Worm (Caenorhabditis elegans) whole organism, L4 larva: ENCODE data around the gene clec-62.

Experiments used
- F10B5.3 ChIP-seq: sonication (generic microtip); optimal IDR thresholded peaks from 2 replicates; lab custom pipeline; 2016; ENCODE audit warnings: mild to moderate bottlenecking, missing genetic modification characterization, missing compliant biosample characterization
- F26F4.8 ChIP-seq: fragments of 200-800 bp; sonication (Bioruptor generic); conservative IDR thresholded peaks from 2 replicates; pipeline ENCODE4 v1.3.6; 2022; ENCODE audit warnings: missing genetic modification characterization, missing compliant biosample characterization
- F49E8.2 ChIP-seq: sonication (generic microtip); optimal IDR thresholded peaks from 2 replicates; lab custom pipeline; 2016; ENCODE audit warnings: missing compliant biosample characterization, mild to moderate bottlenecking, missing genetic modification characterization, borderline replicate concordance
- R02D3.7 ChIP-seq: fragments of 150-350 bp; sonication (generic microtip); optimal IDR thresholded peaks from 3 replicates; lab custom pipeline; 2014; ENCODE audit warnings: missing biosample characterization, missing genetic modification characterization
- Y75B8A.6 ChIP-seq: fragments of 200-800 bp; sonication (Bioruptor generic); IDR thresholded peaks from 2 replicates; pipeline ENCODE4 v1.3.6; 2022; ENCODE audit warnings: missing genetic modification reagents, missing genetic modification characterization, missing compliant biosample characterization
- attf-4 ChIP-seq: sonication (generic microtip); optimal IDR thresholded peaks from 3 replicates; lab custom pipeline; 2017; ENCODE audit warnings: missing biosample characterization, missing genetic modification characterization
- ceh-20 ChIP-seq: fragments of 200-800 bp; sonication (Bioruptor generic); IDR thresholded peaks from 2 replicates; pipeline ENCODE4 v1.3.6; 2022; ENCODE audit warnings: missing genetic modification reagents, missing genetic modification characterization, missing compliant biosample characterization
- ceh-44 ChIP-seq: fragments of 200-800 bp; sonication (Bioruptor generic); IDR thresholded peaks from 2 replicates; pipeline ENCODE4 v1.3.6; 2022; ENCODE audit warnings: missing genetic modification reagents, missing genetic modification characterization, missing compliant biosample characterization
- daf-19 ChIP-seq: fragments of 200-800 bp; sonication (Bioruptor generic); conservative IDR thresholded peaks from 2 replicates; pipeline ENCODE4 v1.3.6; 2022; ENCODE audit warnings: missing genetic modification characterization, missing compliant biosample characterization
- daf-8 ChIP-seq: fragments of 200-800 bp; sonication (Bioruptor generic); IDR thresholded peaks from 2 replicates; pipeline ENCODE4 v1.3.6; 2022; ENCODE audit warnings: missing genetic modification characterization, missing compliant biosample characterization
- dmd-8 ChIP-seq: fragments of 200-800 bp; sonication (Bioruptor generic); IDR thresholded peaks from 2 replicates; pipeline ENCODE4 v1.3.6; 2022; ENCODE audit warnings: missing genetic modification characterization, missing compliant biosample characterization
- duxl-1 ChIP-seq: sonication (generic microtip); optimal IDR thresholded peaks from 2 replicates; lab custom pipeline; 2016; ENCODE audit warnings: mild to moderate bottlenecking, missing genetic modification characterization, moderate library complexity, missing compliant biosample characterization; ENCODE audit not compliant: poor library complexity
- dve-1 ChIP-seq: sonication (generic microtip); optimal IDR thresholded peaks from 2 replicates; lab custom pipeline; 2017; ENCODE audit warnings: antibody characterized with exemption, mild to moderate bottlenecking, missing genetic modification characterization, missing compliant biosample characterization; ENCODE audit not compliant: insufficient read depth
- fkh-10 ChIP-seq: fragments of 150-350 bp; optimal IDR thresholded peaks from 2 replicates; lab custom pipeline; 2014; ENCODE audit warnings: missing biosample characterization, missing genetic modification reagents, missing genetic modification characterization
- hlh-11 ChIP-seq: fragments of 200-800 bp; sonication (Bioruptor generic); optimal IDR thresholded peaks from 2 replicates; lab custom pipeline; 2018; ENCODE audit warnings: mild to moderate bottlenecking, missing genetic modification characterization, missing compliant biosample characterization
- hlh-30 ChIP-seq: sonication (generic microtip); optimal IDR thresholded peaks from 2 replicates; lab custom pipeline; 2017; ENCODE audit warnings: antibody characterized with exemption, mild to moderate bottlenecking, missing genetic modification characterization, missing compliant biosample characterization; ENCODE audit not compliant: insufficient read depth
- hmg-1.1 ChIP-seq: fragments of 200-800 bp; sonication (Bioruptor generic); IDR thresholded peaks from 2 replicates; pipeline ENCODE4 v1.3.6; 2022; ENCODE audit warnings: missing genetic modification reagents, missing genetic modification characterization, missing compliant biosample characterization
- jun-1 ChIP-seq: fragments of 150-350 bp; optimal IDR thresholded peaks from 2 replicates; lab custom pipeline; 2014; ENCODE audit warnings: missing biosample characterization, missing genetic modification reagents, missing genetic modification characterization
- lin-1 ChIP-seq: fragments of 200-800 bp; sonication (Bioruptor generic); IDR thresholded peaks from 2 replicates; pipeline ENCODE4 v1.3.6; 2022; ENCODE audit warnings: missing genetic modification reagents, missing genetic modification characterization, missing compliant biosample characterization
- lin-13 ChIP-seq: fragments of 150-350 bp; optimal IDR thresholded peaks from 2 replicates; lab custom pipeline; 2014; ENCODE audit warnings: missing biosample characterization, missing genetic modification reagents, missing genetic modification characterization
- lin-29 ChIP-seq: fragments of 200-800 bp; sonication (Bioruptor generic); IDR thresholded peaks from 2 replicates; pipeline ENCODE4 v1.3.6; 2022; ENCODE audit warnings: missing genetic modification reagents, missing genetic modification characterization, missing compliant biosample characterization
- lin-39 ChIP-seq: fragments of 150-350 bp; optimal IDR thresholded peaks from 2 replicates; lab custom pipeline; 2014; ENCODE audit warnings: missing biosample characterization, missing genetic modification reagents, missing genetic modification characterization
- lir-3 ChIP-seq: sonication (generic microtip); optimal IDR thresholded peaks from 2 replicates; lab custom pipeline; 2016; ENCODE audit warnings: mild to moderate bottlenecking, missing genetic modification characterization, missing compliant biosample characterization
- madf-5 ChIP-seq, 2 experiments: fragments of 200-800 bp; sonication (Bioruptor generic); IDR thresholded peaks; 2 replicates each; pipeline ENCODE4 v1.3.6; 2022; ENCODE audit warnings: missing compliant biosample characterization in 2 of 2, missing genetic modification characterization in 2 of 2
- madf-9 ChIP-seq: fragments of 200-800 bp; sonication (Bioruptor generic); conservative IDR thresholded peaks from 2 replicates; pipeline ENCODE4 v1.3.6; 2022; ENCODE audit warnings: missing genetic modification reagents, missing genetic modification characterization, missing compliant biosample characterization
- mdl-1 ChIP-seq, 2 experiments: fragments of 150-350 bp in 1 of 2; sonication (generic microtip) in 1 of 2; optimal IDR thresholded peaks; 2 replicates each; lab custom pipeline; 2014 to 2017; ENCODE audit warnings: missing biosample characterization in 2 of 2, missing genetic modification characterization in 2 of 2
- mep-1 ChIP-seq: fragments of 150-350 bp; sonication (generic microtip); optimal IDR thresholded peaks from 3 replicates; lab custom pipeline; 2014; ENCODE audit warnings: missing biosample characterization, missing genetic modification characterization
- mes-2 ChIP-seq: sonication (generic microtip); optimal IDR thresholded peaks from 2 replicates; lab custom pipeline; 2016; ENCODE audit warnings: missing genotype, mild to moderate bottlenecking, missing genetic modification characterization, missing compliant biosample characterization; ENCODE audit not compliant: poor library complexity, severe bottlenecking
- mxl-2 ChIP-seq: fragments of 200-800 bp; sonication (Bioruptor generic); conservative IDR thresholded peaks from 2 replicates; pipeline ENCODE4 v1.3.6; 2022; ENCODE audit warnings: missing genetic modification reagents, missing genetic modification characterization, missing compliant biosample characterization
- mxl-3 ChIP-seq: fragments of 200-800 bp; sonication (Bioruptor generic); optimal IDR thresholded peaks from 2 replicates; lab custom pipeline; 2018; ENCODE audit warnings: mild to moderate bottlenecking, missing genetic modification characterization, missing compliant biosample characterization
- nhr-11 ChIP-seq: fragments of 150-350 bp; optimal IDR thresholded peaks from 2 replicates; lab custom pipeline; 2014; ENCODE audit warnings: missing biosample characterization, missing genetic modification characterization
- nhr-25 ChIP-seq: sonication (generic microtip); optimal IDR thresholded peaks from 2 replicates; lab custom pipeline; 2017; ENCODE audit warnings: missing genetic modification characterization, mild to moderate bottlenecking, missing compliant biosample characterization, antibody characterized with exemption, moderate library complexity, borderline replicate concordance; ENCODE audit not compliant: insufficient read depth
- nhr-28 ChIP-seq: fragments of 150-350 bp; optimal IDR thresholded peaks from 2 replicates; lab custom pipeline; 2014; ENCODE audit warnings: missing biosample characterization, missing genetic modification characterization
- nhr-77 ChIP-seq: fragments of 150-350 bp; optimal IDR thresholded peaks from 2 replicates; lab custom pipeline; 2014; ENCODE audit warnings: missing biosample characterization, missing genetic modification characterization
- pqm-1 ChIP-seq: sonication (generic microtip); optimal IDR thresholded peaks from 2 replicates; lab custom pipeline; 2017; ENCODE audit warnings: missing biosample characterization, missing genetic modification characterization
- set-16 ChIP-seq: fragments of 200-800 bp; sonication (Bioruptor generic); IDR thresholded peaks from 2 replicates; pipeline ENCODE4 v1.3.6; 2022; ENCODE audit warnings: missing genetic modification reagents, missing genetic modification characterization, missing compliant biosample characterization
- skn-1 ChIP-seq: fragments of 150-350 bp; optimal IDR thresholded peaks from 2 replicates; lab custom pipeline; 2014; ENCODE audit warnings: missing biosample characterization, missing genetic modification characterization
- snpc-1.2 ChIP-seq: fragments of 200-800 bp; sonication (Bioruptor generic); IDR thresholded peaks from 2 replicates; pipeline ENCODE4 v1.3.6; 2022; ENCODE audit warnings: missing genetic modification reagents, missing genetic modification characterization, missing compliant biosample characterization
- spr-1 ChIP-seq: sonication (generic microtip); optimal IDR thresholded peaks from 2 replicates; lab custom pipeline; 2016; ENCODE audit warnings: mild to moderate bottlenecking, missing genetic modification characterization, missing compliant biosample characterization
- spr-3 ChIP-seq: fragments of 200-800 bp; sonication (Bioruptor generic); optimal IDR thresholded peaks from 2 replicates; lab custom pipeline; 2018; ENCODE audit warnings: mild to moderate bottlenecking, missing genetic modification characterization, missing compliant biosample characterization
- zfp-3 ChIP-seq: fragments of 200-800 bp; sonication (Bioruptor generic); conservative IDR thresholded peaks from 2 replicates; pipeline ENCODE4 v1.3.6; 2022; ENCODE audit warnings: missing genetic modification reagents, missing genetic modification characterization, missing compliant biosample characterization

clec-62 gene

ce11 chrII:12944587-12945126 lies 49.7 kb upstream of the clec-62 start (continued):
- TF ChIP-seq Y75B8A.6 (GFP tag; lab: Robert Waterston, UW) = peak; percentile 80; the same call in 1 of the 2 replicates
- peak; percentile 93 for TF ChIP-seq hmg-1.1 (GFP tag; lab: Robert Waterston, UW)
- TF ChIP-seq nhr-77 (tag; lab: Kevin White, UChicago) = peak; percentile 85
- TF ChIP-seq skn-1 (tag; lab: Kevin White, UChicago) = no peak
- peak; percentile 95 for TF ChIP-seq spr-3 (GFP tag; lab: Kevin White, UChicago)
- peak; percentile 68; the same call in 1 of the 2 replicates for TF ChIP-seq lin-29
- TF ChIP-seq lin-13 (GFP tag; lab: Kevin White, UChicago) = peak; percentile 88
- peak; percentile 60 for TF ChIP-seq nhr-11
- peak; percentile 97 for TF ChIP-seq dve-1 (tag; lab: Kevin White, UChicago)
- TF ChIP-seq zfp-3 = peak; percentile 91
- peak; percentile 76 for TF ChIP-seq lin-1 (GFP tag; lab: Robert Waterston, UW)
- peak; percentile 73 for TF ChIP-seq ceh-20 (GFP tag; lab: Robert Waterston, UW)
- TF ChIP-seq jun-1 (tag; lab: Kevin White, UChicago) = peak; percentile 73
- no peak for TF ChIP-seq F26F4.8 (GFP tag; lab: Robert Waterston, UW)

ce11 chrII:12942496-12942895 lies 47.6 kb upstream of the clec-62 start:
- TF ChIP-seq nhr-28 (tag; lab: Kevin White, UChicago) = peak; percentile 22
- no peak for TF ChIP-seq set-16 (GFP tag; lab: Robert Waterston, UW)
- no peak for TF ChIP-seq F26F4.8 (GFP tag; lab: Robert Waterston, UW)
- TF ChIP-seq hlh-11 (tag; lab: Kevin White, UChicago) = no peak
- TF ChIP-seq, all 104 proteins: peak for 1

DNA sequence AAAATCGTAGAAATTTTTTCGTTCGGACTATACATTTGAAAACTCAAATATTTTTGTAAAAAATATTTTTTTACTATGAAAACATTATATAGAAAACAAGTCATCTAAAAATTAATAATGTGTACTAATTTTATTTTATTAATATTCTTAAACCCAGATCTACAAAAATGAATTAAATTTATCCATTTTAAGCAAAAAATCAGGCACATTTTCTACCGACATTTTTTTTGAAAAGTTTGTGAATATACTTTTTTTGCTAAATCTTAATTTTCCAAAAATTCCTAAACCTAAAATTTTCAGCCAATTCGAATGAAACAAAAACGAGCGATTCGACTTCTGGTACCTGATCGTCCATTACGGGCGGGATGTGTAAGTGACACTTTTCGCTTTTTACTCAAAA lies 44.9 kb upstream of the clec-62 start, which contains the start of gene arrd-10:
Gene arrd-10, plus strand, starts transcription at position 301 of the 400 bp plus-strand sequence.
- TF ChIP-seq spr-3 (GFP tag; lab: Kevin White, UChicago) (no peak), jun-1 (tag; lab: Kevin White, UChicago) (no peak), daf-19 (no peak), fkh-10 (GFP tag; lab: Kevin White, UChicago) (no peak), dmd-8 (GFP tag; lab: Robert Waterston, UW) (no peak), lin-39 (tag; lab: Kevin White, UChicago) (no peak), F49E8.2 (no peak), lir-3 (tag; lab: Kevin White, UChicago) (no peak), mxl-2 (GFP tag; lab: Robert Waterston, UW) (no peak), hlh-11 (tag; lab: Kevin White, UChicago) (no peak), R02D3.7 (tag; lab: Kevin White, UChicago) (no peak), snpc-1.2 (GFP tag; lab: Robert Waterston, UW) (no peak)

DNA sequence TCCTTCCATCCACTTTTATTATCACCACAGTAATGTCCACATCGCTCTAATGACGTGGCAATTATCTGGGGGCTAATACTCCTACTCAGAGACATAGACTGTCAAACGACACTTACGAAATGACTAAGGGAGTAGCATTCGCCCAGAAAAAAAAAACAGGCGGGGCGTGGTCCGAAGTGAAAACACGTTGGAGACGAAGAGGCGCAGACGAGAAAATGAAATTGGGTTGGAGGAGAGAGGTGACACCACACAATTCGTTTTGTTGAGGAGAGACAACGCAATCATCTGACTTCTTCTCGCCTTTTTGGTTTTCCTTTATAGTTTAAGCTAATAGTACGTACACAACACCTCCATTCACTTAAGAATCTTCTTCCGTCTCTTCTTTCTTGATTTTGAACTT lies 44.2 kb upstream of the clec-62 start:
- TF ChIP-seq hlh-30 (tag; lab: Kevin White, UChicago) (peak; percentile 50), ceh-44 (no peak), hlh-11 (tag; lab: Kevin White, UChicago) (peak; percentile 29), dve-1 (tag; lab: Kevin White, UChicago) (peak; percentile 35), mxl-3 (peak; percentile 61), mep-1 (tag; lab: Kevin White, UChicago) (peak; percentile 37), nhr-28 (tag; lab: Kevin White, UChicago) (peak; percentile 68), F49E8.2 (no peak), mdl-1 (tag; optimal IDR thresholded peaks at IDR 0.05; lab: Kevin White, UChicago) (peak in 1 of 2 experiments; percentile 32)

DNA sequence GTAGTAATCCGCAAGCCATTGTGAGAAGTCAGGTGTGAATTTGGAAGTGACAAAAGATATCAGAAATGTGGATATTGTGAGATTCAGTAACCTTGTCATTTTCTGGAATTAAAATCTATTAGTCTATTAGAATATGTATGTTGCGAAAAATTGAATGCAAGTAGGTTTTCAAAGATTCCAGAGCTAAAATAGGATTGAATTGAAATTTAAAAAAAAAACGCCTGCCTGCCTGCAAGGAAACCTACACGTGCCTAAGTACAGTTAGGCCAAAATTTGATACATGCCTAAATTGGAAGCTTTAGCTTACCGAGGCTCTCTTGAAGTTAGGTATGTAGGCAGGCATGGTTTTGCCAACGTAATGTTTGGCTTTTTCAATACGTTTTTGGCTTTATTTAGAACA lies 40.3 kb upstream of the clec-62 start, which contains the start of gene lips-9:
Gene lips-9, minus strand, starts transcription at position 101 of the 400 bp plus-strand sequence.
- TF ChIP-seq duxl-1 (no peak), Y75B8A.6 (GFP tag; lab: Robert Waterston, UW) (no peak), pqm-1 (tag; lab: Kevin White, UChicago) (no peak), nhr-11 (no peak), daf-8 (GFP tag; lab: Robert Waterston, UW) (no peak), madf-5 (GFP tag; IDR thresholded peaks at IDR 0.05; lab: Robert Waterston, UW) (no peak), skn-1 (tag; lab: Kevin White, UChicago) (no peak), mes-2 (tag; lab: Kevin White, UChicago) (no peak), madf-9 (GFP tag; lab: Robert Waterston, UW) (no peak), nhr-25 (tag; lab: Kevin White, UChicago) (no peak), jun-1 (tag; lab: Kevin White, UChicago) (no peak), F10B5.3 (no peak), spr-1 (tag; lab: Kevin White, UChicago) (no peak), attf-4 (tag; lab: Kevin White, UChicago) (no peak)
